Worm (Caenorhabditis elegans): ENCODE results near the gene B0507.1.

ce11 chrV:8782112-8782511 is 5.7 kb downstream of the B0507.1 start:
- TF ChIP-seq tbx-37 (GFP tag; conservative IDR thresholded peaks at IDR 0.05) = 0 out of 2 replicates have a peak, but pooled peaks have one; percentile 10
- no peak for TF ChIP-seq sea-1 (GFP tag; conservative IDR thresholded peaks at IDR 0.05)
- no peak for TF ChIP-seq scrt-1 (GFP tag; IDR thresholded peaks at IDR 0.05)

Data from whole organism, early embryonic.